Fruit fly (Drosophila melanogaster): Measurements from ENCODE around the gene CG10163.

dm6 chr3L:6263896-6264841 lies 5.6 kb upstream of the CG10163 start:
- TF ChIP-seq CG3919 (GFP tag; optimal IDR thresholded peaks at IDR 0.05) (peak; percentile 30), fd59A (GFP tag; optimal IDR thresholded peaks at IDR 0.05) (no peak), CG16779 (tag; optimal IDR thresholded peaks at IDR 0.05) (no peak), Hr39 (GFP tag; optimal IDR thresholded peaks at IDR 0.05) (peak; percentile 65), CG6854 (GFP tag; optimal IDR thresholded peaks at IDR 0.05) (peak; percentile 16), Sox102F (GFP tag; optimal IDR thresholded peaks at IDR 0.05) (peak; percentile 15), Eip75B (GFP tag; optimal IDR thresholded peaks at IDR 0.05) (peak; percentile 73), CG1621 (tag; optimal IDR thresholded peaks at IDR 0.05) (no peak), Blimp-1 (GFP tag; optimal IDR thresholded peaks at IDR 0.05) (peak; percentile 65), Eip78C (GFP tag) (peak; percentile 38), fd85E (GFP tag; optimal IDR thresholded peaks at IDR 0.05) (no peak)

Measured in whole organism, prepupa.